Fruit fly (Drosophila melanogaster) whole organism, embryonic: Measurements from ENCODE around the gene CG42542.

ENCODE experiments used
- CG10267 ChIP-seq: fragments of 200-800 bp; sonication (Bioruptor generic); optimal IDR thresholded peaks from 2 replicates; lab custom pipeline; 2018; ENCODE audit warnings: missing biosample characterization, mild to moderate bottlenecking, missing genetic modification characterization, moderate library complexity
- CG10979 ChIP-seq: fragments of 200-800 bp; sonication (Bioruptor generic); optimal IDR thresholded peaks from 2 replicates; lab custom pipeline; 2018; ENCODE audit warnings: missing biosample characterization, mild to moderate bottlenecking, missing genetic modification characterization, moderate library complexity
- CG11085 ChIP-seq: fragments of 200-800 bp; sonication (Bioruptor generic); IDR thresholded peaks from 2 replicates; pipeline ENCODE4 v1.3.6; 2022; ENCODE audit warnings: missing biosample characterization, missing genetic modification characterization
- CG12104 ChIP-seq: fragments of 200-800 bp; sonication (Bioruptor generic); optimal IDR thresholded peaks from 3 replicates; lab custom pipeline; 2016; ENCODE audit warnings: missing biosample characterization, missing genetic modification characterization
- CG13123 ChIP-seq: fragments of 200-800 bp; sonication (Bioruptor generic); optimal IDR thresholded peaks from 2 replicates; lab custom pipeline; 2016; ENCODE audit warnings: missing biosample characterization, missing genetic modification characterization
- CG13287 ChIP-seq: fragments of 200-800 bp; sonication (Bioruptor generic); IDR thresholded peaks from 2 replicates; pipeline ENCODE4 v1.3.6; 2022; ENCODE audit warnings: missing biosample characterization, missing genetic modification characterization; ENCODE audit not compliant: partially characterized antibody
- CG15073 ChIP-seq: fragments of 200-800 bp; sonication (Bioruptor generic); optimal IDR thresholded peaks from 2 replicates; lab custom pipeline; 2016; ENCODE audit warnings: missing biosample characterization, missing genetic modification characterization
- CG1602 ChIP-seq: fragments of 200-800 bp; sonication (Bioruptor generic); optimal IDR thresholded peaks from 3 replicates; lab custom pipeline; 2016; ENCODE audit warnings: missing biosample characterization, missing genetic modification characterization
- CG17359 ChIP-seq: fragments of 200-800 bp; sonication (Bioruptor generic); optimal IDR thresholded peaks from 3 replicates; lab custom pipeline; 2018; ENCODE audit warnings: missing biosample characterization, mild to moderate bottlenecking, missing genetic modification characterization, moderate library complexity
- CG17568 ChIP-seq: fragments of 200-800 bp; sonication (Bioruptor generic); optimal IDR thresholded peaks from 2 replicates; lab custom pipeline; 2018; ENCODE audit warnings: missing biosample characterization, mild to moderate bottlenecking, missing genetic modification characterization, moderate library complexity
- CG18011 ChIP-seq: fragments of 200-800 bp; sonication (Bioruptor generic); optimal IDR thresholded peaks from 2 replicates; lab custom pipeline; 2017; ENCODE audit warnings: missing biosample characterization, missing genetic modification characterization, mild to moderate bottlenecking, moderate library complexity, missing genotype
- CG2120 ChIP-seq: fragments of 200-800 bp; sonication (Bioruptor generic); optimal IDR thresholded peaks from 3 replicates; lab custom pipeline; 2016; ENCODE audit warnings: missing biosample characterization, missing genetic modification characterization
- CG31224 ChIP-seq: fragments of 200-800 bp; sonication (Bioruptor generic); IDR thresholded peaks from 2 replicates; pipeline ENCODE4 v1.3.6; 2022; ENCODE audit warnings: missing biosample characterization, missing genetic modification characterization
- CG3163 ChIP-seq: fragments of 200-800 bp; sonication (Bioruptor generic); optimal IDR thresholded peaks from 3 replicates; lab custom pipeline; 2016; ENCODE audit warnings: missing biosample characterization, missing genetic modification characterization
- CG34422 ChIP-seq: fragments of 200-800 bp; sonication (Bioruptor generic); IDR thresholded peaks from 3 replicates; pipeline ENCODE4 v1.3.6; 2022; ENCODE audit warnings: missing biosample characterization, missing genetic modification characterization
- CG4360 ChIP-seq: fragments of 200-800 bp; sonication (Bioruptor generic); IDR thresholded peaks from 2 replicates; pipeline ENCODE4 v1.3.6; 2022; ENCODE audit warnings: missing biosample characterization, missing genetic modification characterization
- CG4404 ChIP-seq: fragments of 200-800 bp; sonication (Bioruptor generic); IDR thresholded peaks from 2 replicates; pipeline ENCODE4 v1.3.6; 2022; ENCODE audit warnings: missing biosample characterization, missing genetic modification characterization
- CG6272 ChIP-seq: fragments of 200-800 bp; sonication (Bioruptor generic); IDR thresholded peaks from 2 replicates; pipeline ENCODE4 v1.3.6; 2022; ENCODE audit warnings: missing biosample characterization, missing genetic modification characterization
- CG6791 ChIP-seq: fragments of 200-800 bp; sonication (Bioruptor generic); IDR thresholded peaks from 3 replicates; pipeline ENCODE4 v1.3.6; 2022; ENCODE audit warnings: missing biosample characterization, missing genetic modification characterization; ENCODE audit not compliant: partially characterized antibody
- CG7963 ChIP-seq: fragments of 200-800 bp; sonication (Bioruptor generic); IDR thresholded peaks from 3 replicates; pipeline ENCODE4 v1.3.6; 2022; ENCODE audit warnings: missing biosample characterization, missing genetic modification characterization; ENCODE audit not compliant: partially characterized antibody
- D19B ChIP-seq: fragments of 200-800 bp; sonication (Bioruptor generic); optimal IDR thresholded peaks from 2 replicates; lab custom pipeline; 2017; ENCODE audit warnings: missing biosample characterization, mild to moderate bottlenecking, missing genetic modification characterization
- Dp ChIP-seq: fragments of 200-800 bp; sonication (Bioruptor generic); optimal IDR thresholded peaks from 2 replicates; lab custom pipeline; 2018; ENCODE audit warnings: missing biosample characterization, mild to moderate bottlenecking, missing genetic modification characterization, moderate library complexity
- Fer1 ChIP-seq: fragments of 200-800 bp; sonication (Bioruptor generic); optimal IDR thresholded peaks from 2 replicates; lab custom pipeline; 2017; ENCODE audit warnings: missing biosample characterization, mild to moderate bottlenecking, missing genetic modification characterization
- Gug ChIP-seq: fragments of 200-800 bp; sonication (Bioruptor generic); IDR thresholded peaks from 4 replicates; pipeline ENCODE4 v1.3.6; 2022; ENCODE audit warnings: missing biosample characterization, missing genetic modification characterization
- HmgD ChIP-seq: fragments of 200-800 bp; sonication (Bioruptor generic); optimal IDR thresholded peaks from 3 replicates; lab custom pipeline; 2016; ENCODE audit warnings: missing biosample characterization, missing genetic modification characterization
- Hmr ChIP-seq: fragments of 200-800 bp; sonication (Bioruptor generic); optimal IDR thresholded peaks from 3 replicates; lab custom pipeline; 2017; ENCODE audit warnings: mild to moderate bottlenecking, missing biosample characterization, missing genetic modification reagents, missing genetic modification characterization
- Hmx ChIP-seq: fragments of 200-800 bp; sonication (Bioruptor generic); optimal IDR thresholded peaks from 2 replicates; lab custom pipeline; 2016; ENCODE audit warnings: missing biosample characterization, missing genetic modification characterization
- NC2α ChIP-seq: fragments of 200-800 bp; sonication (Bioruptor generic); optimal IDR thresholded peaks from 2 replicates; lab custom pipeline; 2016; ENCODE audit warnings: missing biosample characterization, missing genetic modification characterization
- Opbp ChIP-seq: fragments of 200-800 bp; sonication (Bioruptor generic); IDR thresholded peaks from 3 replicates; pipeline ENCODE4 v1.3.6; 2022; ENCODE audit warnings: missing biosample characterization, missing genetic modification characterization; ENCODE audit not compliant: partially characterized antibody
- Optix ChIP-seq: fragments of 200-800 bp; sonication (Bioruptor generic); IDR thresholded peaks from 3 replicates; pipeline ENCODE4 v1.3.6; 2022; ENCODE audit warnings: missing biosample characterization, missing genetic modification characterization
- Poxn ChIP-seq: fragments of 200-800 bp; sonication (Bioruptor generic); IDR thresholded peaks from 2 replicates; pipeline ENCODE4 v1.3.6; 2022; ENCODE audit warnings: missing biosample characterization, missing genetic modification characterization
- Trl ChIP-seq, 3 experiments: fragments of >200 bp in 2 of 3; fragments of 200-800 bp in 1 of 3; sonication (Bioruptor generic) in 1 of 3; optimal IDR thresholded peaks; 2 replicates in 1 of 3; 3 replicates in 2 of 3; lab custom pipeline; 2016 to 2017; ENCODE audit warnings: missing biosample characterization in 1 of 3, missing genetic modification characterization in 1 of 3
- ase ChIP-seq: fragments of 200-800 bp; sonication (Bioruptor generic); IDR thresholded peaks from 3 replicates; pipeline ENCODE4 v1.3.6; 2022; ENCODE audit warnings: missing biosample characterization, missing genetic modification characterization
- bigmax ChIP-seq: fragments of 200-800 bp; sonication (Bioruptor generic); optimal IDR thresholded peaks from 2 replicates; lab custom pipeline; 2018; ENCODE audit warnings: missing biosample characterization, mild to moderate bottlenecking, missing genetic modification characterization
- chn ChIP-seq: fragments of 200-800 bp; sonication (Bioruptor generic); optimal IDR thresholded peaks from 2 replicates; lab custom pipeline; 2016; ENCODE audit warnings: missing biosample characterization, missing genetic modification characterization
- fd64A ChIP-seq: fragments of 200-800 bp; sonication (Bioruptor generic); optimal IDR thresholded peaks from 3 replicates; lab custom pipeline; 2018; ENCODE audit warnings: missing biosample characterization, mild to moderate bottlenecking, missing genetic modification characterization
- gcm ChIP-seq: fragments of 200-800 bp; sonication (Bioruptor generic); optimal IDR thresholded peaks from 2 replicates; lab custom pipeline; 2019; ENCODE audit warnings: missing biosample characterization, mild to moderate bottlenecking, missing genetic modification characterization, moderate library complexity
- gem ChIP-seq: fragments of 200-800 bp; sonication (Bioruptor generic); optimal IDR thresholded peaks from 2 replicates; lab custom pipeline; 2019; ENCODE audit warnings: missing biosample characterization, mild to moderate bottlenecking, missing genetic modification characterization, moderate library complexity
- grau ChIP-seq: fragments of 200-800 bp; optimal IDR thresholded peaks from 3 replicates; lab custom pipeline; 2019; ENCODE audit warnings: missing biosample characterization, mild to moderate bottlenecking, missing genetic modification characterization, moderate library complexity
- klu ChIP-seq: fragments of 200-800 bp; sonication (Bioruptor generic); IDR thresholded peaks from 2 replicates; pipeline ENCODE4 v1.3.6; 2022; ENCODE audit warnings: missing biosample characterization, missing genetic modification characterization
- lmd ChIP-seq: fragments of 200-800 bp; sonication (Bioruptor generic); IDR thresholded peaks from 2 replicates; pipeline ENCODE4 v1.3.6; 2022; ENCODE audit warnings: missing biosample characterization, missing genetic modification characterization
- peb ChIP-seq: fragments of 200-800 bp; sonication (Bioruptor generic); IDR thresholded peaks from 2 replicates; pipeline ENCODE4 v1.3.6; 2022; ENCODE audit warnings: missing biosample characterization, missing genetic modification characterization
- sc ChIP-seq, 3 experiments: fragments of >200 bp in 2 of 3; fragments of 200-800 bp in 1 of 3; sonication (Bioruptor generic) in 1 of 3; optimal IDR thresholded peaks; 2 replicates in 2 of 3; 3 replicates in 1 of 3; lab custom pipeline; 2017; ENCODE audit warnings: mild to moderate bottlenecking in 1 of 3, missing biosample characterization in 1 of 3, missing genetic modification characterization in 1 of 3, missing genetic modification reagents in 1 of 3
- sd ChIP-seq: fragments of 200-800 bp; sonication (Bioruptor generic); optimal IDR thresholded peaks from 3 replicates; lab custom pipeline; 2018; ENCODE audit warnings: missing biosample characterization, mild to moderate bottlenecking, missing genetic modification characterization, moderate library complexity
- seq ChIP-seq: fragments of 200-800 bp; sonication (Bioruptor generic); IDR thresholded peaks from 2 replicates; pipeline ENCODE4 v1.3.6; 2022; ENCODE audit warnings: missing biosample characterization, missing genetic modification characterization
- sima ChIP-seq: fragments of 200-800 bp; sonication (Bioruptor generic); optimal IDR thresholded peaks from 2 replicates; lab custom pipeline; 2016; ENCODE audit warnings: missing biosample characterization, missing genetic modification characterization
- sna ChIP-seq: fragments of 200-800 bp; sonication (Bioruptor generic); IDR thresholded peaks from 2 replicates; pipeline ENCODE4 v1.3.6; 2022; ENCODE audit warnings: missing biosample characterization, missing genetic modification characterization; ENCODE audit not compliant: partially characterized antibody
- sr ChIP-seq: fragments of 200-800 bp; sonication (Bioruptor generic); IDR thresholded peaks from 3 replicates; pipeline ENCODE4 v1.3.6; 2022; ENCODE audit warnings: missing biosample characterization, missing genetic modification characterization
- stc ChIP-seq: fragments of 200-800 bp; sonication (Bioruptor generic); IDR thresholded peaks from 2 replicates; pipeline ENCODE4 v1.3.6; 2022; ENCODE audit warnings: missing biosample characterization, missing genetic modification characterization

The CG42542 gene

DNA sequence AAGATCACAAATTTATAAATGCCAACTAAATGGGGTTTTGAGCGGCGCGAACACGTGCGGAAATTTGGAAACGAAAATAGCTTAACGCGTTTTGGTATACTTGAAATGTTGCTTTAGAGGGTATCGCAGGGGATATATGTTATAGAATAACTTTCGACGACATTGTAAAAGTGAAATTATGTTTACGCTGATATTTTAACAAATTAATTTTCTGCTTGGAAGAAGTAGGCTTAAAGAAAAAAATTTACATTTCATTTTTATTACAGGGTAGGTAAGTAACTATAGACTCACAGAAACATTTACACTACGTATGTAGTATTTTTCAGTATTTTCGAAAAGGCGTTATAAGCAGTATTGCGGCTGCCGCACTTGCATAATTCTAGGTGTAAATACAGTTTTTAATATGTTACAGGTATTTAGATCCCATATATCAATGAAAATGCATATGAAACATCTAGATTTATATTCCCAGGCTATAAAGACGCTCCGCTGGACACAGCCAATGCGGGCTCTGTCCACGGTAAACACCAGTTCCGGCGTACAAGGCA, 33.0 kb downstream of the CG42542 start, which contains the start of the genes Art3 and mRpS10 (continued):
- TF ChIP-seq CG2120 (GFP tag; lab: Kevin White, UChicago) (peak; percentile 100), HmgD (GFP tag; lab: Kevin White, UChicago) (peak; percentile 99), Optix (peak; percentile 88; the same call in 2 of the 3 replicates), ase (GFP tag; lab: Robert Waterston, UW) (peak; percentile 100), Hmx (peak; percentile 99), sna (GFP tag; lab: Robert Waterston, UW) (peak; percentile 37; the same call in 1 of the 2 replicates), CG10979 (peak; percentile 100), CG13123 (GFP tag; lab: Kevin White, UChicago) (peak; percentile 100), klu (GFP tag; lab: Robert Waterston, UW) (peak; percentile 100), CG11085 (GFP tag; lab: Robert Waterston, UW) (peak; percentile 100), CG7963 (GFP tag; lab: Robert Waterston, UW) (no peak), CG18011 (GFP tag; lab: Kevin White, UChicago) (peak; percentile 93), peb (GFP tag; lab: Robert Waterston, UW) (peak; percentile 100), sc (optimal IDR thresholded peaks at IDR 0.05; lab: Kevin White, UChicago) (no peak), sc (GFP tag; optimal IDR thresholded peaks at IDR 0.05; lab: Kevin White, UChicago) (peak; percentile 100), CG17568 (GFP tag; lab: Kevin White, UChicago) (no peak), chn (GFP tag; lab: Kevin White, UChicago) (peak; percentile 100), CG6272 (GFP tag; lab: Robert Waterston, UW) (peak; percentile 100), seq (GFP tag; lab: Robert Waterston, UW) (peak; percentile 100), D19B (GFP tag; lab: Kevin White, UChicago) (peak; percentile 100), fd64A (GFP tag; lab: Kevin White, UChicago) (peak; percentile 99), NC2α (peak; percentile 99), Opbp (GFP tag; lab: Robert Waterston, UW) (peak; percentile 29; the same call in 1 of the 3 replicates), Dp (GFP tag; lab: Kevin White, UChicago) (peak; percentile 68), Poxn (peak; percentile 100), CG1602 (GFP tag; lab: Kevin White, UChicago) (peak; percentile 100), CG4360 (GFP tag; lab: Robert Waterston, UW) (peak; percentile 96), CG4404 (GFP tag; lab: Robert Waterston, UW) (peak; percentile 100), CG13287 (GFP tag; lab: Robert Waterston, UW) (peak; percentile 45; the same call in 1 of the 2 replicates), CG17359 (tag; lab: Kevin White, UChicago) (peak; percentile 100), CG31224 (GFP tag; lab: Robert Waterston, UW) (peak; percentile 99), Trl (optimal IDR thresholded peaks at IDR 0.05; lab: Kevin White, UChicago) (no peak), Trl (GFP tag; optimal IDR thresholded peaks at IDR 0.05; lab: Kevin White, UChicago) (peak; percentile 100), CG15073 (GFP tag; lab: Kevin White, UChicago) (peak; percentile 96), CG3163 (GFP tag; lab: Kevin White, UChicago) (peak; percentile 96), grau (tag; lab: Kevin White, UChicago) (peak; percentile 100), sima (GFP tag; lab: Kevin White, UChicago) (peak; percentile 100), CG6791 (GFP tag; lab: Robert Waterston, UW) (no peak), sr (GFP tag; lab: Robert Waterston, UW) (peak; percentile 99), stc (peak; percentile 100), gcm (GFP tag; lab: Kevin White, UChicago) (peak; percentile 100), Hmr (peak; percentile 100), Gug (peak; percentile 99), Fer1 (peak; percentile 100), bigmax (GFP tag; lab: Kevin White, UChicago) (peak; percentile 83), CG12104 (GFP tag; lab: Kevin White, UChicago) (peak; percentile 100), CG10267 (tag; lab: Kevin White, UChicago) (peak; percentile 100), lmd (GFP tag; lab: Robert Waterston, UW) (peak; percentile 100), sd (tag; lab: Kevin White, UChicago) (peak; percentile 99), CG34422 (peak; percentile 100), gem (tag; lab: Kevin White, UChicago) (peak; percentile 100)
